Worm (Caenorhabditis elegans): ENCODE measurements around the gene pat-6.
A peak's percentile ranks its signal among the peaks of the same experiment; 100 is the strongest.

pat-6 gene

ce11 chrIV:264182-264709, at the start of gene pat-6:
Gene pat-6 (minus strand): TSS chrIV:264232.
- no peak for TF ChIP-seq dve-1 (tag; optimal IDR thresholded peaks at IDR 0.05)
- TF ChIP-seq unc-86 (tag; optimal IDR thresholded peaks at IDR 0.05), result no peak
- no peak for TF ChIP-seq ceh-19 (GFP tag; optimal IDR thresholded peaks at IDR 0.05)
- peak; percentile 57 for TF ChIP-seq nfya-1 (tag; optimal IDR thresholded peaks at IDR 0.05)
- TF ChIP-seq Y22D7AL.16 (tag; optimal IDR thresholded peaks at IDR 0.05), result no peak
- no peak for TF ChIP-seq mec-3 (tag; optimal IDR thresholded peaks at IDR 0.05; ENCODE audit: borderline replicate concordance)
- no peak for TF ChIP-seq ceh-30 (tag; optimal IDR thresholded peaks at IDR 0.05)
- no peak for TF ChIP-seq unc-3 (GFP tag; conservative IDR thresholded peaks at IDR 0.05)
- no peak for TF ChIP-seq unc-3 (tag; optimal IDR thresholded peaks at IDR 0.05)
- TF ChIP-seq ceh-18 (tag; optimal IDR thresholded peaks at IDR 0.05), result peak; percentile 26
- TF ChIP-seq hlh-8 (tag; optimal IDR thresholded peaks at IDR 0.05), result no peak
- TF ChIP-seq ttx-3 (tag; optimal IDR thresholded peaks at IDR 0.05), result no peak
- TF ChIP-seq T23F11.4 (GFP tag; optimal IDR thresholded peaks at IDR 0.05), result no peak
- no peak for TF ChIP-seq ama-1 (optimal IDR thresholded peaks at IDR 0.05)
- TF ChIP-seq dmd-4 (tag; optimal IDR thresholded peaks at IDR 0.05; ENCODE audit: borderline replicate concordance), result no peak
- TF ChIP-seq ref-2 (tag; optimal IDR thresholded peaks at IDR 0.05), result no peak
- no peak for TF ChIP-seq pha-4 (tag; optimal IDR thresholded peaks at IDR 0.05)
- TF ChIP-seq lim-6 (tag; optimal IDR thresholded peaks at IDR 0.05), result no peak
- no peak for TF ChIP-seq pha-2 (tag; optimal IDR thresholded peaks at IDR 0.05)
- TF ChIP-seq C38D4.7 (GFP tag; optimal IDR thresholded peaks at IDR 0.05), result no peak
- no peak for TF ChIP-seq npax-4 (tag; optimal IDR thresholded peaks at IDR 0.05)
- no peak for TF ChIP-seq lin-11 (tag; optimal IDR thresholded peaks at IDR 0.05)
- no peak for TF ChIP-seq pag-3 (tag; optimal IDR thresholded peaks at IDR 0.05; ENCODE audit: borderline replicate concordance)
- peak; percentile 42 for TF ChIP-seq unc-55 (GFP tag; optimal IDR thresholded peaks at IDR 0.05)
- no peak for TF ChIP-seq K09A11.1 (tag; optimal IDR thresholded peaks at IDR 0.05; ENCODE audit: insufficient read depth)
- TF ChIP-seq ahr-1 (tag; optimal IDR thresholded peaks at IDR 0.05), result no peak
- TF ChIP-seq ceh-31 (tag; optimal IDR thresholded peaks at IDR 0.05), result peak; percentile 36
- TF ChIP-seq pax-1 (tag; optimal IDR thresholded peaks at IDR 0.05), result peak; percentile 1
- TF ChIP-seq unc-42 (tag; optimal IDR thresholded peaks at IDR 0.05), result no peak
- no peak for TF ChIP-seq ceh-9 (tag; optimal IDR thresholded peaks at IDR 0.05)
- no peak for TF ChIP-seq pros-1 (tag; optimal IDR thresholded peaks at IDR 0.05)
- TF ChIP-seq fax-1 (tag; optimal IDR thresholded peaks at IDR 0.05), result no peak
- TF ChIP-seq elt-4 (tag; optimal IDR thresholded peaks at IDR 0.05), result no peak
- no peak for TF ChIP-seq pat-9 (tag; optimal IDR thresholded peaks at IDR 0.05)
- no peak for TF ChIP-seq zip-5 (tag; optimal IDR thresholded peaks at IDR 0.05)
- TF ChIP-seq hlh-6 (tag; optimal IDR thresholded peaks at IDR 0.05), result no peak
- TF ChIP-seq C08G9.2 (tag; optimal IDR thresholded peaks at IDR 0.05), result no peak

DNA sequence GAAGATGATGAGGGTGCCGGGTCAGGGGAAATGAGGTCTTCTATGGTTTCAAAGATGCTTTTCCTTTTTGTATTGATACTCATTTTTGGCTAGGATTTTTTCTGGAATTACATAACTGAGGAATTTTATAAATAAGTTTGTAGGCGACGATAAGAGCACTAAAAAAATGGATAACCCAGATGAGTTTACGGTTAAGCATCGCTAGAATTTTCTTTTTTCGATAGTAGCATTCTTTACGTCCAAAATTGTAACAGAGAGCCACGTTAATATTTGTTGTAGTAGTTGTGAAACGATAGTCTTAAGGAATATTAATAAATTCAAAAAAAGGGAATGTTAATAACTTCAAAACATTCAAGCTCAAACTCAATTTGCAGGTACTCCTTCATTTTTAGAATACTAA, 49.6 kb upstream of the pat-6 start, which contains the start of gene snai-1:
TSS of gene snai-1 (minus strand) at position 101 of the 400 bp plus-strand sequence.
- no peak for TF ChIP-seq hlh-6 (tag; optimal IDR thresholded peaks at IDR 0.05)
- TF ChIP-seq unc-42 (tag; optimal IDR thresholded peaks at IDR 0.05), result no peak
- no peak for TF ChIP-seq odd-2 (tag; optimal IDR thresholded peaks at IDR 0.05)
- TF ChIP-seq ceh-22 (tag; optimal IDR thresholded peaks at IDR 0.05), result no peak
- TF ChIP-seq ets-4 (tag; optimal IDR thresholded peaks at IDR 0.05), result no peak
- TF ChIP-seq pqm-1 (tag; optimal IDR thresholded peaks at IDR 0.05), result no peak
- TF ChIP-seq Y22D7AL.16 (tag; optimal IDR thresholded peaks at IDR 0.05), result no peak
- TF ChIP-seq hlh-13 (GFP tag; optimal IDR thresholded peaks at IDR 0.05), result no peak
- no peak for TF ChIP-seq pax-1 (tag; optimal IDR thresholded peaks at IDR 0.05)
- TF ChIP-seq sox-2 (GFP tag; IDR thresholded peaks at IDR 0.05), result no peak
- TF ChIP-seq hlh-8 (tag; optimal IDR thresholded peaks at IDR 0.05), result no peak
- no peak for TF ChIP-seq fkh-6 (tag; optimal IDR thresholded peaks at IDR 0.05)
- no peak for TF ChIP-seq ceh-24 (tag; optimal IDR thresholded peaks at IDR 0.05)
- no peak for TF ChIP-seq npax-4 (tag; optimal IDR thresholded peaks at IDR 0.05)
- TF ChIP-seq K09A11.1 (tag; optimal IDR thresholded peaks at IDR 0.05; ENCODE audit: insufficient read depth), result no peak
- no peak for TF ChIP-seq madf-2 (tag; optimal IDR thresholded peaks at IDR 0.05)
- no peak for TF ChIP-seq pag-3 (tag; optimal IDR thresholded peaks at IDR 0.05; ENCODE audit: borderline replicate concordance)
- no peak for TF ChIP-seq tbx-2 (tag; optimal IDR thresholded peaks at IDR 0.05)
